Worm (Caenorhabditis elegans) whole organism, late embryonic: ENCODE data around the gene unc-18.

ENCODE experiments used
- ama-1 ChIP-seq: fragments of 150-350 bp; optimal IDR thresholded peaks from 2 replicates; lab custom pipeline; 2014
- pat-9 ChIP-seq: fragments of 200-800 bp; sonication (Bioruptor generic); optimal IDR thresholded peaks from 2 replicates; lab custom pipeline; 2018; ENCODE audit warnings: mild to moderate bottlenecking, missing genetic modification characterization, moderate library complexity, missing compliant biosample characterization
- unc-86 ChIP-seq: sonication (generic microtip); optimal IDR thresholded peaks from 2 replicates; lab custom pipeline; 2016; ENCODE audit warnings: missing genetic modification characterization, missing compliant biosample characterization

ce11 chrX:7670655-7671054 is 12.0 kb upstream of the unc-18 start, which contains the start of gene F27D9.7:
- TF ChIP-seq unc-86 = no peak
- TF ChIP-seq ama-1 (lab: Kevin White, UChicago) = no peak
- no peak for TF ChIP-seq pat-9 (tag; lab: Kevin White, UChicago)
